Fruit fly (Drosophila melanogaster) whole organism, embryonic: ENCODE data around the gene CG14647.

Source experiments
- Atf-2 ChIP-seq: fragments of 200-800 bp; sonication (Bioruptor generic); optimal IDR thresholded peaks from 2 replicates; lab custom pipeline; 2016; ENCODE audit warnings: missing biosample characterization, missing genetic modification characterization
- B-H2 ChIP-seq: fragments of 200-800 bp; sonication (Bioruptor generic); optimal IDR thresholded peaks from 2 replicates; lab custom pipeline; 2018; ENCODE audit warnings: missing biosample characterization, mild to moderate bottlenecking, missing genetic modification characterization
- CG10321 ChIP-seq: fragments of 200-800 bp; sonication (Bioruptor generic); IDR thresholded peaks from 2 replicates; pipeline ENCODE4 v1.3.6; 2022; ENCODE audit warnings: missing biosample characterization, missing genetic modification characterization
- CG11456 ChIP-seq: fragments of 200-800 bp; sonication (Bioruptor generic); IDR thresholded peaks from 3 replicates; pipeline ENCODE4 v1.3.6; 2022; ENCODE audit warnings: missing biosample characterization, missing genetic modification characterization
- CG11560 ChIP-seq: fragments of 200-800 bp; sonication (Bioruptor generic); IDR thresholded peaks from 3 replicates; pipeline ENCODE4 v1.3.6; 2022; ENCODE audit warnings: missing biosample characterization, missing genetic modification characterization
- CG14667 ChIP-seq: fragments of 200-800 bp; sonication (Bioruptor generic); IDR thresholded peaks from 2 replicates; pipeline ENCODE4 v1.3.6; 2022; ENCODE audit warnings: missing biosample characterization, missing genetic modification characterization
- CG14860 ChIP-seq: fragments of 200-800 bp; sonication (Bioruptor generic); IDR thresholded peaks from 3 replicates; pipeline ENCODE4 v1.3.6; 2022; ENCODE audit warnings: missing biosample characterization, missing genetic modification characterization; ENCODE audit not compliant: partially characterized antibody
- CG16779 ChIP-seq: fragments of 200-800 bp; sonication (Bioruptor generic); IDR thresholded peaks from 2 replicates; pipeline ENCODE4 v1.3.6; 2022; ENCODE audit warnings: missing biosample characterization, missing genetic modification characterization
- CG16815 ChIP-seq: fragments of 200-800 bp; sonication (Bioruptor generic); optimal IDR thresholded peaks from 3 replicates; lab custom pipeline; 2017; ENCODE audit warnings: missing biosample characterization, mild to moderate bottlenecking, missing genetic modification characterization
- CG17359 ChIP-seq: fragments of 200-800 bp; sonication (Bioruptor generic); optimal IDR thresholded peaks from 3 replicates; lab custom pipeline; 2018; ENCODE audit warnings: missing biosample characterization, mild to moderate bottlenecking, missing genetic modification characterization, moderate library complexity
- CG17385 ChIP-seq: fragments of 200-800 bp; sonication (Bioruptor generic); optimal IDR thresholded peaks from 3 replicates; lab custom pipeline; 2018; ENCODE audit warnings: missing biosample characterization, mild to moderate bottlenecking, missing genetic modification characterization
- CG17568 ChIP-seq: fragments of 200-800 bp; sonication (Bioruptor generic); optimal IDR thresholded peaks from 2 replicates; lab custom pipeline; 2018; ENCODE audit warnings: missing biosample characterization, mild to moderate bottlenecking, missing genetic modification characterization, moderate library complexity
- CG17802 ChIP-seq: fragments of 200-800 bp; sonication (Bioruptor generic); optimal IDR thresholded peaks from 2 replicates; lab custom pipeline; 2018; ENCODE audit warnings: missing biosample characterization, mild to moderate bottlenecking, missing genetic modification characterization, moderate library complexity
- CG2678 ChIP-seq: fragments of 200-800 bp; sonication (Bioruptor generic); optimal IDR thresholded peaks from 3 replicates; lab custom pipeline; 2019; ENCODE audit warnings: missing biosample characterization, mild to moderate bottlenecking, missing genetic modification characterization, moderate library complexity
- CG2875 ChIP-seq: fragments of 200-800 bp; sonication (Bioruptor generic); optimal IDR thresholded peaks from 2 replicates; lab custom pipeline; 2017; ENCODE audit warnings: missing biosample characterization, mild to moderate bottlenecking, missing genetic modification characterization, missing genetic modification reagents
- CG30020 ChIP-seq: fragments of 200-800 bp; optimal IDR thresholded peaks from 2 replicates; lab custom pipeline; 2019; ENCODE audit warnings: missing biosample characterization, mild to moderate bottlenecking, missing genetic modification characterization, moderate library complexity
- CG3163 ChIP-seq: fragments of 200-800 bp; sonication (Bioruptor generic); optimal IDR thresholded peaks from 3 replicates; lab custom pipeline; 2016; ENCODE audit warnings: missing biosample characterization, missing genetic modification characterization
- CG4282 ChIP-seq: fragments of 200-800 bp; sonication (Bioruptor generic); optimal IDR thresholded peaks from 2 replicates; lab custom pipeline; 2016; ENCODE audit warnings: missing biosample characterization, missing genetic modification characterization
- CG4707 ChIP-seq: fragments of 200-800 bp; sonication (Bioruptor generic); optimal IDR thresholded peaks from 2 replicates; lab custom pipeline; 2018; ENCODE audit warnings: missing biosample characterization, mild to moderate bottlenecking, missing genetic modification characterization, moderate library complexity
- CG4730 ChIP-seq: fragments of 200-800 bp; sonication (Bioruptor generic); IDR thresholded peaks from 2 replicates; pipeline ENCODE4 v1.3.6; 2022; ENCODE audit warnings: missing biosample characterization, missing genetic modification characterization
- CG6689 ChIP-seq: fragments of 200-800 bp; sonication (Bioruptor generic); IDR thresholded peaks from 2 replicates; pipeline ENCODE4 v1.3.6; 2022; ENCODE audit warnings: missing biosample characterization, missing genetic modification characterization
- CG6813 ChIP-seq: fragments of 200-800 bp; sonication (Bioruptor generic); optimal IDR thresholded peaks from 2 replicates; lab custom pipeline; 2017; ENCODE audit warnings: missing biosample characterization, missing genetic modification characterization, mild to moderate bottlenecking, moderate library complexity, missing genetic modification reagents
- CG7987 ChIP-seq: fragments of 200-800 bp; sonication (Bioruptor generic); optimal IDR thresholded peaks from 2 replicates; lab custom pipeline; 2018; ENCODE audit warnings: missing biosample characterization, mild to moderate bottlenecking, missing genetic modification characterization, moderate library complexity
- CG8089 ChIP-seq: fragments of 200-800 bp; sonication (Bioruptor generic); optimal IDR thresholded peaks from 3 replicates; lab custom pipeline; 2016; ENCODE audit warnings: missing biosample characterization, missing genetic modification characterization
- CG8388 ChIP-seq: fragments of 200-800 bp; sonication (Bioruptor generic); optimal IDR thresholded peaks from 2 replicates; lab custom pipeline; 2019; ENCODE audit warnings: missing biosample characterization, mild to moderate bottlenecking, missing genetic modification characterization, moderate library complexity
- Chrac-16 ChIP-seq: fragments of 200-800 bp; sonication (Bioruptor generic); optimal IDR thresholded peaks from 3 replicates; lab custom pipeline; 2016; ENCODE audit warnings: missing biosample characterization, missing genetic modification characterization
- GATAe ChIP-seq: fragments of 200-800 bp; sonication (Bioruptor generic); conservative IDR thresholded peaks from 2 replicates; pipeline ENCODE4 v1.3.6; 2022; ENCODE audit warnings: missing biosample characterization, missing genetic modification characterization
- HHEX ChIP-seq: fragments of 200-800 bp; sonication (Bioruptor generic); optimal IDR thresholded peaks from 3 replicates; lab custom pipeline; 2017; ENCODE audit warnings: missing biosample characterization, mild to moderate bottlenecking, missing genetic modification characterization, missing genetic modification reagents
- HLHmδ ChIP-seq: fragments of 200-800 bp; sonication (Bioruptor generic); optimal IDR thresholded peaks from 2 replicates; lab custom pipeline; 2018; ENCODE audit warnings: missing biosample characterization, mild to moderate bottlenecking, missing genetic modification characterization, moderate library complexity
- Hey ChIP-seq: fragments of 200-800 bp; sonication (Bioruptor generic); optimal IDR thresholded peaks from 3 replicates; lab custom pipeline; 2018; ENCODE audit warnings: missing biosample characterization, mild to moderate bottlenecking, missing genetic modification characterization
- Hr78 ChIP-seq, 2 experiments: fragments of 200-800 bp in 1 of 2; fragments of >200 bp in 1 of 2; sonication (Bioruptor generic) in 1 of 2; optimal IDR thresholded peaks; 2 replicates each; lab custom pipeline; 2017 to 2019; ENCODE audit warnings: missing biosample characterization in 2 of 2, missing genetic modification characterization in 2 of 2, mild to moderate bottlenecking in 1 of 2, moderate library complexity in 1 of 2
- MTF-1 ChIP-seq: fragments of 200-800 bp; sonication (Bioruptor generic); optimal IDR thresholded peaks from 2 replicates; lab custom pipeline; 2018; ENCODE audit warnings: missing biosample characterization, mild to moderate bottlenecking, missing genetic modification characterization, borderline replicate concordance
- Six4 ChIP-seq: fragments of 200-800 bp; sonication (Bioruptor generic); optimal IDR thresholded peaks from 2 replicates; lab custom pipeline; 2016; ENCODE audit warnings: missing biosample characterization, missing genetic modification characterization
- Sox102F ChIP-seq: fragments of 200-800 bp; sonication (Bioruptor generic); optimal IDR thresholded peaks from 2 replicates; lab custom pipeline; 2018; ENCODE audit warnings: missing biosample characterization, mild to moderate bottlenecking, missing genetic modification characterization, moderate library complexity
- Tbp ChIP-seq: fragments of >200 bp; optimal IDR thresholded peaks from 2 replicates; lab custom pipeline; 2018; ENCODE audit warnings: missing biosample characterization, missing genetic modification characterization
- az2 ChIP-seq: fragments of 200-800 bp; sonication (Bioruptor generic); optimal IDR thresholded peaks from 3 replicates; lab custom pipeline; 2016; ENCODE audit warnings: missing biosample characterization, missing genetic modification characterization
- bowl ChIP-seq: fragments of 200-800 bp; sonication (Bioruptor generic); IDR thresholded peaks from 2 replicates; pipeline ENCODE4 v1.3.6; 2022; ENCODE audit warnings: missing biosample characterization, missing genetic modification characterization
- ci ChIP-seq: fragments of 200-800 bp; sonication (Bioruptor generic); IDR thresholded peaks from 3 replicates; pipeline ENCODE4 v1.3.6; 2022; ENCODE audit warnings: missing biosample characterization, missing genetic modification characterization
- dmrt11E ChIP-seq: fragments of 200-800 bp; sonication (Bioruptor generic); optimal IDR thresholded peaks from 3 replicates; lab custom pipeline; 2018; ENCODE audit warnings: missing biosample characterization, mild to moderate bottlenecking, missing genetic modification characterization, moderate library complexity
- ems ChIP-seq: fragments of 200-800 bp; sonication (Bioruptor generic); optimal IDR thresholded peaks from 3 replicates; lab custom pipeline; 2016; ENCODE audit warnings: missing biosample characterization, missing genetic modification characterization
- eve ChIP-seq, 2 experiments: fragments of >200 bp; optimal IDR thresholded peaks; 2 replicates each; lab custom pipeline; 2017; ENCODE audit warnings: missing biosample characterization in 2 of 2, missing genetic modification characterization in 2 of 2
- fd3F ChIP-seq: fragments of 200-800 bp; sonication (Bioruptor generic); optimal IDR thresholded peaks from 2 replicates; lab custom pipeline; 2018; ENCODE audit warnings: missing biosample characterization, mild to moderate bottlenecking, missing genetic modification characterization, moderate library complexity
- fru ChIP-seq: fragments of >200 bp; optimal IDR thresholded peaks from 2 replicates; lab custom pipeline; 2017
- gcm ChIP-seq: fragments of 200-800 bp; sonication (Bioruptor generic); optimal IDR thresholded peaks from 2 replicates; lab custom pipeline; 2019; ENCODE audit warnings: missing biosample characterization, mild to moderate bottlenecking, missing genetic modification characterization, moderate library complexity
- gsb-n ChIP-seq: fragments of 200-800 bp; sonication (Bioruptor generic); optimal IDR thresholded peaks from 3 replicates; lab custom pipeline; 2018; ENCODE audit warnings: missing biosample characterization, mild to moderate bottlenecking, missing genetic modification characterization
- h ChIP-seq: fragments of >200 bp; optimal IDR thresholded peaks from 2 replicates; lab custom pipeline; 2017
- ind ChIP-seq: fragments of 200-800 bp; sonication (Bioruptor generic); optimal IDR thresholded peaks from 3 replicates; lab custom pipeline; 2016; ENCODE audit warnings: missing biosample characterization, missing genetic modification characterization
- mam ChIP-seq: fragments of 200-800 bp; sonication (Bioruptor generic); optimal IDR thresholded peaks from 3 replicates; lab custom pipeline; 2016; ENCODE audit warnings: missing biosample characterization, missing genetic modification characterization
- pan ChIP-seq, 4 experiments: fragments of >200 bp in 3 of 4; fragments of 200-800 bp in 1 of 4; sonication (Bioruptor generic) in 1 of 4; optimal IDR thresholded peaks in 3 of 4; IDR thresholded peaks in 1 of 4; 2 replicates each; pipeline versions ENCODE4 v1.3.6 to Lab custom; 2017 to 2022; ENCODE audit warnings: missing biosample characterization in 2 of 4, missing genetic modification characterization in 2 of 4, mixed read lengths in 1 of 4
- ro ChIP-seq: fragments of 200-800 bp; sonication (Bioruptor generic); IDR thresholded peaks from 2 replicates; pipeline ENCODE4 v1.3.6; 2022; ENCODE audit warnings: missing biosample characterization, missing genetic modification characterization
- zfh1 ChIP-seq: fragments of 200-800 bp; sonication (Bioruptor generic); IDR thresholded peaks from 3 replicates; pipeline ENCODE4 v1.3.6; 2022; ENCODE audit warnings: missing biosample characterization, missing genetic modification characterization

The CG14647 gene

dm6 chr3R:4387490-4387889 lies 12.8 kb upstream of the CG14647 start, which contains the start of gene tub (continued):
- TF ChIP-seq CG17568 (GFP tag; lab: Kevin White, UChicago) (no peak), HLHmδ (GFP tag; lab: Kevin White, UChicago) (no peak), mam (GFP tag; lab: Kevin White, UChicago) (peak; percentile 37), MTF-1 (GFP tag; lab: Kevin White, UChicago) (no peak), Tbp (GFP tag; lab: Kevin White, UChicago) (no peak), Sox102F (GFP tag; lab: Kevin White, UChicago) (no peak), CG2875 (GFP tag; lab: Kevin White, UChicago) (no peak), az2 (GFP tag; lab: Kevin White, UChicago) (peak; percentile 35), CG11456 (GFP tag; lab: Robert Waterston, UW) (no peak; the same call in none of the 3 replicates), gcm (GFP tag; lab: Kevin White, UChicago) (no peak), eve (GFP tag; optimal IDR thresholded peaks at IDR 0.05; lab: Kevin White, UChicago) (no peak), dmrt11E (tag; lab: Kevin White, UChicago) (peak; percentile 12), CG14860 (no peak), GATAe (GFP tag; lab: Robert Waterston, UW) (no peak), HHEX (GFP tag; lab: Kevin White, UChicago) (no peak), gsb-n (tag; lab: Kevin White, UChicago) (no peak), zfh1 (GFP tag; lab: Robert Waterston, UW) (peak; percentile 66; the same call in 2 of the 3 replicates), pan (optimal IDR thresholded peaks at IDR 0.05; lab: Kevin White, UChicago) (no peak), pan (GFP tag; optimal IDR thresholded peaks at IDR 0.05 in 1 of 2, IDR thresholded peaks at IDR 0.05 in 1 of 2) (peak in 1 of 2 experiments; percentile 42), fru (lab: Kevin White, UChicago) (no peak), CG17385 (no peak), CG6689 (GFP tag; lab: Robert Waterston, UW) (0 out of 2 replicates have a peak, but pooled peaks have one; percentile 25), ro (no peak), ems (GFP tag; lab: Kevin White, UChicago) (no peak), CG2678 (tag; lab: Kevin White, UChicago) (no peak), Hr78 (GFP tag; optimal IDR thresholded peaks at IDR 0.05; lab: Kevin White, UChicago) (no peak), CG4730 (0 out of 2 replicates have a peak, but pooled peaks have one; percentile 23), CG6813 (GFP tag; lab: Kevin White, UChicago) (no peak), ind (GFP tag; lab: Kevin White, UChicago) (peak; percentile 43), CG4707 (GFP tag; lab: Kevin White, UChicago) (no peak), CG11560 (no peak), CG8089 (GFP tag; lab: Kevin White, UChicago) (peak; percentile 1), CG10321 (GFP tag; lab: Robert Waterston, UW) (no peak), h (no peak), B-H2 (GFP tag; lab: Kevin White, UChicago) (peak; percentile 60), ci (GFP tag; lab: Robert Waterston, UW) (no peak), Six4 (peak; percentile 27), fd3F (GFP tag; lab: Kevin White, UChicago) (no peak), CG16779 (GFP tag; lab: Robert Waterston, UW) (no peak), CG14667 (GFP tag; lab: Robert Waterston, UW) (no peak), CG3163 (GFP tag; lab: Kevin White, UChicago) (no peak), CG17802 (tag; lab: Kevin White, UChicago) (peak; percentile 80), CG4282 (GFP tag; lab: Kevin White, UChicago) (no peak), Chrac-16 (GFP tag; lab: Kevin White, UChicago) (peak; percentile 31), CG30020 (tag; lab: Kevin White, UChicago) (peak; percentile 88), bowl (GFP tag; lab: Robert Waterston, UW) (no peak), CG16815 (GFP tag; lab: Kevin White, UChicago) (no peak), CG7987 (GFP tag; lab: Kevin White, UChicago) (peak; percentile 73), Hey (tag; lab: Kevin White, UChicago) (no peak), CG17359 (tag; lab: Kevin White, UChicago) (peak; percentile 34), CG8388 (GFP tag; lab: Kevin White, UChicago) (no peak), Atf-2 (no peak)
